Worm (Caenorhabditis elegans): ENCODE measurements around the gene egas-2.

Gene egas-2

ce11 chrV:18637544-18638366, 12.4 kb upstream of the egas-2 start:
- no peak for TF ChIP-seq ztf-23 (GFP tag; IDR thresholded peaks at IDR 0.05)
- TF ChIP-seq flt-1 (GFP tag; IDR thresholded peaks at IDR 0.05), result no peak
- peak; percentile 51; the same call in 1 of the 2 replicates for TF ChIP-seq ztf-29 (GFP tag; IDR thresholded peaks at IDR 0.05)

- TF ChIP-seq tab-1 (GFP tag; IDR thresholded peaks at IDR 0.05) (no peak), med-1 (GFP tag; optimal IDR thresholded peaks at IDR 0.05; ENCODE audit: insufficient read depth) (no peak), T22C8.4 (GFP tag; IDR thresholded peaks at IDR 0.05) (no peak), cog-1 (tag; optimal IDR thresholded peaks at IDR 0.05) (no peak), ztf-29 (GFP tag; IDR thresholded peaks at IDR 0.05) (no peak), klf-2 (GFP tag; conservative IDR thresholded peaks at IDR 0.05) (no peak), flt-1 (GFP tag; IDR thresholded peaks at IDR 0.05) (no peak), ztf-23 (GFP tag; IDR thresholded peaks at IDR 0.05) (no peak), ref-1 (GFP tag; conservative IDR thresholded peaks at IDR 0.05) (no peak)
Measured at ce11 chrV:18638367-18638873, 11.7 kb upstream of the egas-2 start, which contains the start of gene col-42. TSS of gene col-42 (plus strand) at chrV:18638484.

ce11 chrV:18639074-18639473, 11.1 kb upstream of the egas-2 start:
- TF ChIP-seq flt-1 (GFP tag; IDR thresholded peaks at IDR 0.05) (no peak), ztf-23 (GFP tag; IDR thresholded peaks at IDR 0.05) (peak; percentile 5; the same call in 1 of the 2 replicates), tab-1 (GFP tag; IDR thresholded peaks at IDR 0.05) (no peak), med-1 (GFP tag; optimal IDR thresholded peaks at IDR 0.05; ENCODE audit: insufficient read depth) (no peak), T22C8.4 (GFP tag; IDR thresholded peaks at IDR 0.05) (no peak), ztf-29 (GFP tag; IDR thresholded peaks at IDR 0.05) (no peak), klf-2 (GFP tag; conservative IDR thresholded peaks at IDR 0.05) (no peak)

ce11 chrV:18639601-18640354, 10.4 kb upstream of the egas-2 start, which contains the start of gene egas-1:
TSS of gene egas-1 (plus strand) at chrV:18640304.
- TF ChIP-seq ztf-29 (GFP tag; IDR thresholded peaks at IDR 0.05) (peak; percentile 27; the same call in 1 of the 2 replicates), cog-1 (tag; optimal IDR thresholded peaks at IDR 0.05) (no peak), tab-1 (GFP tag; IDR thresholded peaks at IDR 0.05) (no peak)

- no peak for TF ChIP-seq ref-1 (GFP tag; conservative IDR thresholded peaks at IDR 0.05)
- no peak for TF ChIP-seq klf-2 (GFP tag; conservative IDR thresholded peaks at IDR 0.05)
- no peak for TF ChIP-seq ztf-29 (GFP tag; IDR thresholded peaks at IDR 0.05)
- TF ChIP-seq med-1 (GFP tag; optimal IDR thresholded peaks at IDR 0.05; ENCODE audit: insufficient read depth), result no peak
- TF ChIP-seq T22C8.4 (GFP tag; IDR thresholded peaks at IDR 0.05), result peak; percentile 74
- no peak for TF ChIP-seq tab-1 (GFP tag; IDR thresholded peaks at IDR 0.05)
- no peak for TF ChIP-seq flt-1 (GFP tag; IDR thresholded peaks at IDR 0.05)
Measured at ce11 chrV:18644258-18644657, 5.9 kb upstream of the egas-2 start.

ce11 chrV:18656363-18656762, 6.2 kb downstream of the egas-2 start:
- TF ChIP-seq ztf-29 (GFP tag; IDR thresholded peaks at IDR 0.05) (0 out of 2 replicates have a peak, but pooled peaks have one; percentile 7), med-1 (GFP tag; optimal IDR thresholded peaks at IDR 0.05; ENCODE audit: insufficient read depth) (no peak)

ce11 chrV:18657391-18657790, 7.2 kb downstream of the egas-2 start:
- TF ChIP-seq ref-1 (GFP tag; conservative IDR thresholded peaks at IDR 0.05) (no peak), ztf-29 (GFP tag; IDR thresholded peaks at IDR 0.05) (no peak), klf-2 (GFP tag; conservative IDR thresholded peaks at IDR 0.05) (no peak), cog-1 (tag; optimal IDR thresholded peaks at IDR 0.05) (no peak), med-1 (GFP tag; optimal IDR thresholded peaks at IDR 0.05; ENCODE audit: insufficient read depth) (no peak)

ce11 chrV:18658914-18659313, 8.8 kb downstream of the egas-2 start:
- TF ChIP-seq T22C8.4 (GFP tag; IDR thresholded peaks at IDR 0.05) (no peak), med-1 (GFP tag; optimal IDR thresholded peaks at IDR 0.05; ENCODE audit: insufficient read depth) (no peak), cog-1 (tag; optimal IDR thresholded peaks at IDR 0.05) (no peak), ztf-29 (GFP tag; IDR thresholded peaks at IDR 0.05) (no peak), tab-1 (GFP tag; IDR thresholded peaks at IDR 0.05) (no peak), ref-1 (GFP tag; conservative IDR thresholded peaks at IDR 0.05) (no peak), ztf-23 (GFP tag; IDR thresholded peaks at IDR 0.05) (no peak), flt-1 (GFP tag; IDR thresholded peaks at IDR 0.05) (no peak), klf-2 (GFP tag; conservative IDR thresholded peaks at IDR 0.05) (no peak)

- TF ChIP-seq klf-2 (GFP tag; conservative IDR thresholded peaks at IDR 0.05) (no peak), ztf-29 (GFP tag; IDR thresholded peaks at IDR 0.05) (no peak), T22C8.4 (GFP tag; IDR thresholded peaks at IDR 0.05) (no peak), cog-1 (tag; optimal IDR thresholded peaks at IDR 0.05) (no peak), ref-1 (GFP tag; conservative IDR thresholded peaks at IDR 0.05) (no peak), tab-1 (GFP tag; IDR thresholded peaks at IDR 0.05) (no peak), ztf-23 (GFP tag; IDR thresholded peaks at IDR 0.05) (no peak), med-1 (GFP tag; optimal IDR thresholded peaks at IDR 0.05; ENCODE audit: insufficient read depth) (no peak), flt-1 (GFP tag; IDR thresholded peaks at IDR 0.05) (no peak)
Measured at ce11 chrV:18662333-18662732, 12.2 kb downstream of the egas-2 start.

- TF ChIP-seq ztf-23 (GFP tag; IDR thresholded peaks at IDR 0.05) (no peak), klf-2 (GFP tag; conservative IDR thresholded peaks at IDR 0.05) (no peak), cog-1 (tag; optimal IDR thresholded peaks at IDR 0.05) (no peak), med-1 (GFP tag; optimal IDR thresholded peaks at IDR 0.05; ENCODE audit: insufficient read depth) (no peak), ref-1 (GFP tag; conservative IDR thresholded peaks at IDR 0.05) (no peak), ztf-29 (GFP tag; IDR thresholded peaks at IDR 0.05) (no peak), tab-1 (GFP tag; IDR thresholded peaks at IDR 0.05) (no peak), flt-1 (GFP tag; IDR thresholded peaks at IDR 0.05) (no peak), T22C8.4 (GFP tag; IDR thresholded peaks at IDR 0.05) (no peak)
Measured at ce11 chrV:18664026-18664425, 13.9 kb downstream of the egas-2 start, which contains the start of gene Y69H2.3. TSS of gene Y69H2.3 (minus strand) at chrV:18664126.
